Worm (Caenorhabditis elegans) whole organism, mixed stage, embryonic: ENCODE data around the gene C06C3.4.

Source experiments
- M03D4.4 ChIP-seq: sonication (generic microtip); optimal IDR thresholded peaks from 2 replicates; lab custom pipeline; 2017; ENCODE audit warnings: mild to moderate bottlenecking, missing genetic modification characterization, missing compliant biosample characterization
- bed-3 ChIP-seq: fragments of 200-800 bp; sonication (Bioruptor generic); optimal IDR thresholded peaks from 3 replicates; lab custom pipeline; 2018; ENCODE audit warnings: mild to moderate bottlenecking, missing genetic modification characterization, moderate library complexity, missing compliant biosample characterization
- blmp-1 ChIP-seq: fragments of 150-350 bp; optimal IDR thresholded peaks from 2 replicates; lab custom pipeline; 2014; ENCODE audit warnings: missing biosample characterization, missing genetic modification characterization
- ceh-39 ChIP-seq: fragments of 150-350 bp; optimal IDR thresholded peaks from 2 replicates; lab custom pipeline; 2014; ENCODE audit warnings: missing biosample characterization, missing genetic modification characterization
- ceh-43 ChIP-seq: fragments of 200-800 bp; sonication (Bioruptor generic); optimal IDR thresholded peaks from 2 replicates; lab custom pipeline; 2018; ENCODE audit warnings: mild to moderate bottlenecking, missing genetic modification characterization, moderate library complexity, missing compliant biosample characterization
- ceh-83 ChIP-seq: fragments of 200-800 bp; sonication (Bioruptor generic); optimal IDR thresholded peaks from 2 replicates; lab custom pipeline; 2018; ENCODE audit warnings: mild to moderate bottlenecking, missing genetic modification characterization, missing compliant biosample characterization
- ces-1 ChIP-seq: fragments of 150-350 bp; optimal IDR thresholded peaks from 2 replicates; lab custom pipeline; 2014; ENCODE audit warnings: missing biosample characterization, missing genetic modification reagents, missing genetic modification characterization
- cnd-1 ChIP-seq: fragments of 200-800 bp; sonication (Bioruptor generic); optimal IDR thresholded peaks from 2 replicates; lab custom pipeline; 2018; ENCODE audit warnings: mild to moderate bottlenecking, missing genetic modification characterization, missing compliant biosample characterization
- drap-1 ChIP-seq: fragments of 200-800 bp; sonication (Bioruptor generic); optimal IDR thresholded peaks from 3 replicates; lab custom pipeline; 2018; ENCODE audit warnings: mild to moderate bottlenecking, missing genetic modification characterization, missing compliant biosample characterization
- elt-1 ChIP-seq: sonication (generic microtip); optimal IDR thresholded peaks from 2 replicates; lab custom pipeline; 2017; ENCODE audit warnings: missing genetic modification characterization, mild to moderate bottlenecking, missing compliant biosample characterization, antibody characterized with exemption, moderate library complexity, borderline replicate concordance; ENCODE audit not compliant: insufficient read depth
- elt-3 ChIP-seq: fragments of 150-350 bp; optimal IDR thresholded peaks from 2 replicates; lab custom pipeline; 2014; ENCODE audit warnings: missing biosample characterization, missing genetic modification characterization
- flh-1 ChIP-seq: fragments of 200-800 bp; sonication (Bioruptor generic); optimal IDR thresholded peaks from 2 replicates; lab custom pipeline; 2018; ENCODE audit warnings: mild to moderate bottlenecking, missing genetic modification characterization, moderate library complexity, missing compliant biosample characterization
- ham-2 ChIP-seq: fragments of 200-800 bp; sonication (Bioruptor generic); optimal IDR thresholded peaks from 2 replicates; lab custom pipeline; 2018; ENCODE audit warnings: mild to moderate bottlenecking, missing genetic modification characterization, missing compliant biosample characterization
- hlh-1 ChIP-seq: fragments of 150-350 bp; optimal IDR thresholded peaks from 2 replicates; lab custom pipeline; 2014; ENCODE audit warnings: missing biosample characterization, missing genetic modification reagents, missing genetic modification characterization
- lin-13 ChIP-seq: fragments of 150-350 bp; optimal IDR thresholded peaks from 2 replicates; lab custom pipeline; 2014; ENCODE audit warnings: missing biosample characterization, missing genetic modification characterization
- lin-32 ChIP-seq: fragments of 200-800 bp; sonication (Bioruptor generic); optimal IDR thresholded peaks from 2 replicates; lab custom pipeline; 2018; ENCODE audit warnings: mild to moderate bottlenecking, missing genetic modification characterization, missing compliant biosample characterization
- lsy-2 ChIP-seq: fragments of 150-350 bp; optimal IDR thresholded peaks from 2 replicates; lab custom pipeline; 2014; ENCODE audit warnings: missing biosample characterization, missing genetic modification characterization
- mab-5 ChIP-seq: fragments of 150-350 bp; optimal IDR thresholded peaks from 2 replicates; lab custom pipeline; 2014; ENCODE audit warnings: missing biosample characterization, missing genetic modification characterization
- mep-1 ChIP-seq: fragments of 150-350 bp; optimal IDR thresholded peaks from 2 replicates; lab custom pipeline; 2017; ENCODE audit warnings: missing biosample characterization, missing genetic modification reagents, missing genetic modification characterization, inconsistent platforms
- mls-2 ChIP-seq: sonication (generic microtip); optimal IDR thresholded peaks from 2 replicates; lab custom pipeline; 2016; ENCODE audit warnings: mild to moderate bottlenecking, missing genetic modification characterization, moderate library complexity, missing compliant biosample characterization
- nhr-12 ChIP-seq: fragments of 150-350 bp; optimal IDR thresholded peaks from 2 replicates; lab custom pipeline; 2014; ENCODE audit warnings: missing biosample characterization, missing genetic modification characterization
- nhr-2 ChIP-seq: fragments of 150-350 bp; optimal IDR thresholded peaks from 2 replicates; lab custom pipeline; 2014; ENCODE audit warnings: missing biosample characterization, missing genetic modification characterization
- nhr-237 ChIP-seq: fragments of 150-350 bp; optimal IDR thresholded peaks from 2 replicates; lab custom pipeline; 2014; ENCODE audit warnings: missing biosample characterization, missing genetic modification characterization
- nhr-28 ChIP-seq: fragments of 150-350 bp; optimal IDR thresholded peaks from 2 replicates; lab custom pipeline; 2014; ENCODE audit warnings: missing biosample characterization, missing genetic modification characterization
- nhr-76 ChIP-seq: sonication (generic microtip); optimal IDR thresholded peaks from 2 replicates; lab custom pipeline; 2017; ENCODE audit warnings: missing biosample characterization, missing genetic modification characterization
- pha-4 ChIP-seq: fragments of 150-350 bp; optimal IDR thresholded peaks from 2 replicates; lab custom pipeline; 2018; ENCODE audit warnings: missing biosample characterization, missing genetic modification reagents, missing genetic modification characterization
- snpc-4 ChIP-seq: fragments of 150-350 bp; optimal IDR thresholded peaks from 2 replicates; lab custom pipeline; 2014; ENCODE audit warnings: missing biosample characterization, missing genetic modification characterization
- sptf-1 ChIP-seq: sonication (generic microtip); optimal IDR thresholded peaks from 2 replicates; lab custom pipeline; 2017; ENCODE audit warnings: mild to moderate bottlenecking, missing genetic modification characterization, moderate library complexity, missing compliant biosample characterization
- tbx-8 ChIP-seq: fragments of 200-800 bp; sonication (Bioruptor generic); optimal IDR thresholded peaks from 2 replicates; lab custom pipeline; 2018; ENCODE audit warnings: mild to moderate bottlenecking, missing genetic modification characterization, moderate library complexity, missing compliant biosample characterization
- unc-120 ChIP-seq: sonication (generic microtip); optimal IDR thresholded peaks from 2 replicates; lab custom pipeline; 2017; ENCODE audit warnings: missing genetic modification characterization, missing compliant biosample characterization; ENCODE audit not compliant: poor library complexity, severe bottlenecking
- unc-39 ChIP-seq: fragments of 150-350 bp; optimal IDR thresholded peaks from 2 replicates; lab custom pipeline; 2014; ENCODE audit warnings: missing biosample characterization, missing genetic modification characterization
- unc-62 ChIP-seq: fragments of 150-350 bp; optimal IDR thresholded peaks from 2 replicates; lab custom pipeline; 2014; ENCODE audit warnings: missing biosample characterization, missing genetic modification reagents, missing genetic modification characterization
- ztf-11 ChIP-seq: fragments of 150-350 bp; optimal IDR thresholded peaks from 2 replicates; lab custom pipeline; 2014; ENCODE audit warnings: missing biosample characterization, missing genetic modification characterization

The C06C3.4 gene

ce11 chrII:9343955-9344354, 29.1 kb upstream of the C06C3.4 start:
- TF ChIP-seq elt-3 (peak; percentile 20), ham-2 (GFP tag; lab: Kevin White, UChicago) (no peak), ceh-39 (tag; lab: Kevin White, UChicago) (no peak)

- no peak for TF ChIP-seq unc-62 (GFP tag; lab: Kevin White, UChicago)
These were observed 28.0 kb upstream of the C06C3.4 start for ce11 chrII:9345116-9345515.

- no peak for TF ChIP-seq unc-120 (tag; lab: Kevin White, UChicago)
- no peak for TF ChIP-seq nhr-12 (tag; lab: Kevin White, UChicago)
- TF ChIP-seq sptf-1 (tag; lab: Kevin White, UChicago), result no peak
- no peak for TF ChIP-seq nhr-2
- no peak for TF ChIP-seq ces-1 (GFP tag; lab: Kevin White, UChicago)
- no peak for TF ChIP-seq cnd-1 (tag; lab: Kevin White, UChicago)
- TF ChIP-seq snpc-4 (tag; lab: Kevin White, UChicago), result no peak
These were observed 27.3 kb upstream of the C06C3.4 start for ce11 chrII:9345794-9346193.

ce11 chrII:9346490-9346889, 26.6 kb upstream of the C06C3.4 start, which contains the start of gene F42A8.1:
Gene F42A8.1 (minus strand): TSS chrII:9346590.
- TF ChIP-seq unc-120 (tag; lab: Kevin White, UChicago) (no peak), mep-1 (tag; lab: Kevin White, UChicago) (no peak), ceh-83 (GFP tag; lab: Kevin White, UChicago) (no peak), nhr-76 (no peak), drap-1 (GFP tag; lab: Kevin White, UChicago) (no peak)
- TF ChIP-seq, all 35 proteins: peak for 0

ce11 chrII:9347444-9347843, 25.6 kb upstream of the C06C3.4 start:
- no peak for TF ChIP-seq ces-1 (GFP tag; lab: Kevin White, UChicago)
- no peak for TF ChIP-seq snpc-4 (tag; lab: Kevin White, UChicago)
- no peak for TF ChIP-seq nhr-12 (tag; lab: Kevin White, UChicago)
- no peak for TF ChIP-seq mab-5 (tag; lab: Kevin White, UChicago)
- TF ChIP-seq unc-62 (GFP tag; lab: Kevin White, UChicago), result no peak
- no peak for TF ChIP-seq hlh-1 (tag; lab: Kevin White, UChicago)
- TF ChIP-seq elt-1 (tag; lab: Kevin White, UChicago), result no peak
- no peak for TF ChIP-seq lin-32 (GFP tag; lab: Kevin White, UChicago)
- no peak for TF ChIP-seq elt-3
- TF ChIP-seq ztf-11 (tag; lab: Kevin White, UChicago), result no peak
- no peak for TF ChIP-seq drap-1 (GFP tag; lab: Kevin White, UChicago)

ce11 chrII:9352669-9353068, 20.4 kb upstream of the C06C3.4 start, which contains the start of the genes sdhb-1 and cup-15:
Gene sdhb-1 (minus strand): TSS chrII:9352731.
Gene cup-15 (plus strand): TSS chrII:9353000.
- no peak for TF ChIP-seq ceh-83 (GFP tag; lab: Kevin White, UChicago)
- TF ChIP-seq lin-13 (tag; lab: Kevin White, UChicago), result no peak
- TF ChIP-seq unc-62 (GFP tag; lab: Kevin White, UChicago), result no peak
- no peak for TF ChIP-seq mab-5 (tag; lab: Kevin White, UChicago)
- no peak for TF ChIP-seq bed-3 (GFP tag; lab: Kevin White, UChicago)
- no peak for TF ChIP-seq elt-1 (tag; lab: Kevin White, UChicago)
- no peak for TF ChIP-seq ham-2 (GFP tag; lab: Kevin White, UChicago)
- no peak for TF ChIP-seq tbx-8 (GFP tag; lab: Kevin White, UChicago)
- TF ChIP-seq unc-120 (tag; lab: Kevin White, UChicago), result no peak
- TF ChIP-seq mls-2, result no peak
- no peak for TF ChIP-seq snpc-4 (tag; lab: Kevin White, UChicago)
- TF ChIP-seq flh-1, result no peak

ce11 chrII:9356723-9357122, 16.4 kb upstream of the C06C3.4 start:
- peak; percentile 9 for TF ChIP-seq mep-1 (tag; lab: Kevin White, UChicago)
- TF ChIP-seq mls-2, result peak; percentile 54
- peak; percentile 57 for TF ChIP-seq ces-1 (GFP tag; lab: Kevin White, UChicago)
- TF ChIP-seq unc-120 (tag; lab: Kevin White, UChicago), result peak; percentile 16
- TF ChIP-seq sptf-1 (tag; lab: Kevin White, UChicago), result peak; percentile 33
- TF ChIP-seq ceh-39 (tag; lab: Kevin White, UChicago), result no peak
- peak; percentile 59 for TF ChIP-seq ztf-11 (tag; lab: Kevin White, UChicago)
- peak; percentile 83 for TF ChIP-seq hlh-1 (tag; lab: Kevin White, UChicago)
- no peak for TF ChIP-seq ceh-43
- peak; percentile 43 for TF ChIP-seq lin-13 (tag; lab: Kevin White, UChicago)
- TF ChIP-seq unc-39 (tag; lab: Kevin White, UChicago), result no peak
- TF ChIP-seq snpc-4 (tag; lab: Kevin White, UChicago), result no peak
- TF ChIP-seq nhr-76, result no peak
- peak; percentile 1 for TF ChIP-seq M03D4.4
- TF ChIP-seq cnd-1 (tag; lab: Kevin White, UChicago), result peak; percentile 26
- TF ChIP-seq nhr-28 (tag; lab: Kevin White, UChicago), result no peak
- peak; percentile 7 for TF ChIP-seq nhr-237 (tag; lab: Kevin White, UChicago)
- TF ChIP-seq unc-62 (GFP tag; lab: Kevin White, UChicago), result peak; percentile 53
- TF ChIP-seq ham-2 (GFP tag; lab: Kevin White, UChicago), result peak; percentile 79
- no peak for TF ChIP-seq blmp-1 (tag; lab: Kevin White, UChicago)
- peak; percentile 82 for TF ChIP-seq pha-4
- peak; percentile 11 for TF ChIP-seq lsy-2 (tag; lab: Kevin White, UChicago)
